Fruit fly (Drosophila melanogaster): Measurements from ENCODE around the gene CG31313.

DNA sequence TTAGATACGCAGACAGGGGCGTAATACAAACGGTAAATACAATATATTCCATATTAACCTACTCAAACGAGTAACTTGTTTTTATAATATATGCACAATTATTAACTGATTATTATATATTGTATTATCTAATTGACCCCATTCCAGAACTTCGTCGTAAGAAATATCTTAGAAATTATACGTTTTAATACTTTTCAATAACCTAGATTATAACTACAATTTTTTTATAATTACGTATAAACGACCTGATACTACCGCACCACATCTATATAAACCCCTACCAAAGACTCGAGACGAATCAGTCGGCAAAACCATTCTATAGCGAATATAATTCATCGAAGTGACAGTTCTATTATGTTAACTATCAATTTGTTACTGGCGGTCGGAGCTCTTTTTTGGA lies 46.5 kb downstream of the CG31313 start, which contains the start of gene Cyp313a1:
- no peak for TF ChIP-seq Ets98B (GFP tag; IDR thresholded peaks at IDR 0.05)
- no peak for TF ChIP-seq Pif1B (GFP tag; optimal IDR thresholded peaks at IDR 0.05)
- TF ChIP-seq CG12605 (GFP tag; IDR thresholded peaks at IDR 0.05) = no peak
- no peak for TF ChIP-seq Pif1A (GFP tag; optimal IDR thresholded peaks at IDR 0.05)
